Fruit fly (Drosophila melanogaster) whole organism, embryonic: ENCODE results near the gene CG14818.
A peak's percentile ranks its signal among the peaks of the same experiment; 100 is the strongest.

Experiments used
- Awh ChIP-seq: fragments of 200-800 bp; sonication (Bioruptor generic); IDR thresholded peaks from 2 replicates; pipeline ENCODE4, ENCODE4 v1.3.6; 2022; ENCODE audit warnings: missing biosample characterization, missing genetic modification characterization
- Blimp-1 ChIP-seq: fragments of 200-800 bp; sonication (Bioruptor generic); optimal IDR thresholded peaks from 3 replicates; lab custom pipeline; 2018; ENCODE audit warnings: missing biosample characterization, missing genetic modification characterization, mild to moderate bottlenecking, moderate library complexity, missing genetic modification reagents
- CG10274 ChIP-seq: fragments of 200-800 bp; sonication (Bioruptor generic); optimal IDR thresholded peaks from 3 replicates; lab custom pipeline; 2017; ENCODE audit warnings: missing biosample characterization, mild to moderate bottlenecking, missing genetic modification characterization
- CG10321 ChIP-seq: fragments of 200-800 bp; sonication (Bioruptor generic); IDR thresholded peaks from 2 replicates; pipeline ENCODE4 v1.3.6; 2022; ENCODE audit warnings: missing biosample characterization, missing genetic modification characterization
- CG11398 ChIP-seq: fragments of 200-800 bp; sonication (Bioruptor generic); optimal IDR thresholded peaks from 2 replicates; lab custom pipeline; 2016; ENCODE audit warnings: missing biosample characterization, missing genetic modification characterization
- CG1603 ChIP-seq: fragments of 200-800 bp; sonication (Bioruptor generic); optimal IDR thresholded peaks from 2 replicates; lab custom pipeline; 2019; ENCODE audit warnings: missing biosample characterization, mild to moderate bottlenecking, missing genetic modification characterization, moderate library complexity
- CG2712 ChIP-seq: fragments of 200-800 bp; optimal IDR thresholded peaks from 3 replicates; lab custom pipeline; 2019; ENCODE audit warnings: missing biosample characterization, mild to moderate bottlenecking, missing genetic modification characterization, moderate library complexity
- CG32532 ChIP-seq: fragments of 200-800 bp; sonication (Bioruptor generic); IDR thresholded peaks from 2 replicates; pipeline ENCODE4 v1.3.6; 2022; ENCODE audit warnings: missing biosample characterization, missing genetic modification characterization
- CG33213 ChIP-seq: fragments of 200-800 bp; sonication (Bioruptor generic); optimal IDR thresholded peaks from 3 replicates; lab custom pipeline; 2016; ENCODE audit warnings: missing biosample characterization, missing genetic modification characterization
- CG34422 ChIP-seq: fragments of 200-800 bp; sonication (Bioruptor generic); IDR thresholded peaks from 3 replicates; pipeline ENCODE4 v1.3.6; 2022; ENCODE audit warnings: missing biosample characterization, missing genetic modification characterization
- CG3838 ChIP-seq: fragments of 200-800 bp; sonication (Bioruptor generic); optimal IDR thresholded peaks from 3 replicates; lab custom pipeline; 2016; ENCODE audit warnings: missing biosample characterization, missing genetic modification characterization
- CG3995 ChIP-seq: fragments of 200-800 bp; sonication (Bioruptor generic); optimal IDR thresholded peaks from 3 replicates; lab custom pipeline; 2016; ENCODE audit warnings: missing biosample characterization, missing genetic modification characterization
- CG4617 ChIP-seq: fragments of 200-800 bp; sonication (Bioruptor generic); optimal IDR thresholded peaks from 3 replicates; lab custom pipeline; 2016; ENCODE audit warnings: missing biosample characterization, missing genetic modification characterization, borderline replicate concordance
- CG4730 ChIP-seq: fragments of 200-800 bp; sonication (Bioruptor generic); IDR thresholded peaks from 2 replicates; pipeline ENCODE4 v1.3.6; 2022; ENCODE audit warnings: missing biosample characterization, missing genetic modification characterization
- CG7271 ChIP-seq: fragments of 200-800 bp; sonication (Bioruptor generic); optimal IDR thresholded peaks from 2 replicates; lab custom pipeline; 2018; ENCODE audit warnings: missing biosample characterization, mild to moderate bottlenecking, missing genetic modification characterization, moderate library complexity
- CG7786 ChIP-seq: fragments of 200-800 bp; sonication (Bioruptor generic); optimal IDR thresholded peaks from 2 replicates; lab custom pipeline; 2016; ENCODE audit warnings: missing biosample characterization, missing genetic modification characterization
- CG9609 ChIP-seq: fragments of 200-800 bp; sonication (Bioruptor generic); optimal IDR thresholded peaks from 3 replicates; lab custom pipeline; 2016; ENCODE audit warnings: missing biosample characterization, missing genetic modification characterization
- Dek ChIP-seq: fragments of 200-800 bp; sonication (Bioruptor generic); optimal IDR thresholded peaks from 3 replicates; lab custom pipeline; 2019; ENCODE audit warnings: missing biosample characterization, mild to moderate bottlenecking, missing genetic modification characterization, moderate library complexity
- Dref ChIP-seq: fragments of 200-800 bp; sonication (Bioruptor generic); IDR thresholded peaks from 2 replicates; pipeline ENCODE4 v1.3.6; 2022; ENCODE audit warnings: missing biosample characterization, missing genetic modification characterization
- ERR ChIP-seq: fragments of 200-800 bp; sonication (Bioruptor generic); optimal IDR thresholded peaks from 2 replicates; lab custom pipeline; 2016; ENCODE audit warnings: missing biosample characterization, missing genetic modification characterization
- Fer1 ChIP-seq: fragments of 200-800 bp; sonication (Bioruptor generic); optimal IDR thresholded peaks from 2 replicates; lab custom pipeline; 2017; ENCODE audit warnings: missing biosample characterization, mild to moderate bottlenecking, missing genetic modification characterization
- GATAe ChIP-seq: fragments of 200-800 bp; sonication (Bioruptor generic); conservative IDR thresholded peaks from 2 replicates; pipeline ENCODE4 v1.3.6; 2022; ENCODE audit warnings: missing biosample characterization, missing genetic modification characterization
- Hmr ChIP-seq: fragments of 200-800 bp; sonication (Bioruptor generic); optimal IDR thresholded peaks from 3 replicates; lab custom pipeline; 2017; ENCODE audit warnings: mild to moderate bottlenecking, missing biosample characterization, missing genetic modification reagents, missing genetic modification characterization
- Hr78 ChIP-seq, 2 experiments: fragments of 200-800 bp in 1 of 2; fragments of >200 bp in 1 of 2; sonication (Bioruptor generic) in 1 of 2; optimal IDR thresholded peaks; 2 replicates each; lab custom pipeline; 2017 to 2019; ENCODE audit warnings: missing biosample characterization in 2 of 2, missing genetic modification characterization in 2 of 2, mild to moderate bottlenecking in 1 of 2, moderate library complexity in 1 of 2
- Lpt ChIP-seq: fragments of >200 bp; optimal IDR thresholded peaks from 2 replicates; lab custom pipeline; 2018; ENCODE audit warnings: missing biosample characterization, missing genetic modification characterization
- MESR4 ChIP-seq: fragments of 200-800 bp; sonication (Bioruptor generic); optimal IDR thresholded peaks from 2 replicates; lab custom pipeline; 2018; ENCODE audit warnings: missing biosample characterization, mild to moderate bottlenecking, missing genetic modification characterization, moderate library complexity
- Myb ChIP-seq: fragments of 200-800 bp; sonication (Bioruptor generic); optimal IDR thresholded peaks from 2 replicates; lab custom pipeline; 2016; ENCODE audit warnings: missing biosample characterization, missing genetic modification characterization
- Optix ChIP-seq: fragments of 200-800 bp; sonication (Bioruptor generic); IDR thresholded peaks from 3 replicates; pipeline ENCODE4 v1.3.6; 2022; ENCODE audit warnings: missing biosample characterization, missing genetic modification characterization
- Ptx1 ChIP-seq: fragments of 200-800 bp; sonication (Bioruptor generic); IDR thresholded peaks from 2 replicates; pipeline ENCODE4 v1.3.6; 2022; ENCODE audit warnings: missing biosample characterization, missing genetic modification characterization
- Rfx ChIP-seq: fragments of 200-800 bp; sonication (Bioruptor generic); IDR thresholded peaks from 2 replicates; pipeline ENCODE4 v1.3.6; 2022; ENCODE audit warnings: missing biosample characterization, missing genetic modification characterization
- Sry-β ChIP-seq: fragments of 200-800 bp; sonication (Bioruptor generic); optimal IDR thresholded peaks from 2 replicates; lab custom pipeline; 2018; ENCODE audit warnings: missing biosample characterization, mild to moderate bottlenecking, missing genetic modification characterization, moderate library complexity
- ara ChIP-seq: fragments of 200-800 bp; sonication (Bioruptor generic); IDR thresholded peaks from 2 replicates; pipeline ENCODE4 v1.3.6; 2022; ENCODE audit warnings: missing biosample characterization, missing genetic modification characterization
- ash1 ChIP-seq: fragments of 200-800 bp; sonication (Bioruptor generic); optimal IDR thresholded peaks from 2 replicates; lab custom pipeline; 2018; ENCODE audit warnings: missing biosample characterization, mild to moderate bottlenecking, missing genetic modification characterization
- cad ChIP-seq: fragments of >200 bp; optimal IDR thresholded peaks from 2 replicates; lab custom pipeline; 2017; ENCODE audit warnings: missing biosample characterization, missing genetic modification characterization
- dmrt11E ChIP-seq: fragments of 200-800 bp; sonication (Bioruptor generic); optimal IDR thresholded peaks from 3 replicates; lab custom pipeline; 2018; ENCODE audit warnings: missing biosample characterization, mild to moderate bottlenecking, missing genetic modification characterization, moderate library complexity
- esg ChIP-seq: fragments of 200-800 bp; sonication (Bioruptor generic); conservative IDR thresholded peaks from 2 replicates; pipeline ENCODE4 v1.3.6; 2022; ENCODE audit warnings: missing biosample characterization, missing genetic modification characterization
- fd3F ChIP-seq: fragments of 200-800 bp; sonication (Bioruptor generic); optimal IDR thresholded peaks from 2 replicates; lab custom pipeline; 2018; ENCODE audit warnings: missing biosample characterization, mild to moderate bottlenecking, missing genetic modification characterization, moderate library complexity
- grau ChIP-seq: fragments of 200-800 bp; optimal IDR thresholded peaks from 3 replicates; lab custom pipeline; 2019; ENCODE audit warnings: missing biosample characterization, mild to moderate bottlenecking, missing genetic modification characterization, moderate library complexity
- h ChIP-seq: fragments of >200 bp; optimal IDR thresholded peaks from 2 replicates; lab custom pipeline; 2017
- ind ChIP-seq: fragments of 200-800 bp; sonication (Bioruptor generic); optimal IDR thresholded peaks from 3 replicates; lab custom pipeline; 2016; ENCODE audit warnings: missing biosample characterization, missing genetic modification characterization
- klu ChIP-seq: fragments of 200-800 bp; sonication (Bioruptor generic); IDR thresholded peaks from 2 replicates; pipeline ENCODE4 v1.3.6; 2022; ENCODE audit warnings: missing biosample characterization, missing genetic modification characterization
- nmo ChIP-seq: fragments of 200-800 bp; sonication (Bioruptor generic); optimal IDR thresholded peaks from 2 replicates; lab custom pipeline; 2018; ENCODE audit warnings: missing biosample characterization, mild to moderate bottlenecking, missing genetic modification characterization, moderate library complexity
- pita ChIP-seq: fragments of 200-800 bp; sonication (Bioruptor generic); optimal IDR thresholded peaks from 2 replicates; lab custom pipeline; 2017; ENCODE audit warnings: missing biosample characterization, mild to moderate bottlenecking, missing genetic modification characterization
- sens ChIP-seq: fragments of 200-800 bp; sonication (Bioruptor generic); peaks from one replicate; lab custom pipeline; 2016; ENCODE audit warnings: missing biosample characterization, missing genetic modification characterization
- sim ChIP-seq: fragments of 200-800 bp; sonication (Bioruptor generic); IDR thresholded peaks from 2 replicates; pipeline ENCODE4 v1.3.6; 2022; ENCODE audit warnings: missing biosample characterization, missing genetic modification characterization
- sima ChIP-seq: fragments of 200-800 bp; sonication (Bioruptor generic); optimal IDR thresholded peaks from 2 replicates; lab custom pipeline; 2016; ENCODE audit warnings: missing biosample characterization, missing genetic modification characterization
- sqz ChIP-seq: fragments of 200-800 bp; sonication (Bioruptor generic); optimal IDR thresholded peaks from 3 replicates; lab custom pipeline; 2018; ENCODE audit warnings: missing biosample characterization, mild to moderate bottlenecking, missing genetic modification characterization
- ssp ChIP-seq: fragments of 200-800 bp; sonication (Bioruptor generic); IDR thresholded peaks from 2 replicates; pipeline ENCODE4 v1.3.6; 2022; ENCODE audit warnings: missing biosample characterization, missing genetic modification characterization
- tin ChIP-seq: fragments of 200-800 bp; sonication (Bioruptor generic); optimal IDR thresholded peaks from 3 replicates; lab custom pipeline; 2016; ENCODE audit warnings: missing biosample characterization, missing genetic modification characterization
- tup ChIP-seq: fragments of 200-800 bp; sonication (Bioruptor generic); optimal IDR thresholded peaks from 2 replicates; lab custom pipeline; 2016; ENCODE audit warnings: missing biosample characterization, mild to moderate bottlenecking, missing genetic modification characterization, moderate library complexity
- vfl ChIP-seq: fragments of 200-800 bp; sonication (Bioruptor generic); optimal IDR thresholded peaks from 2 replicates; lab custom pipeline; 2016; ENCODE audit warnings: missing biosample characterization, missing genetic modification characterization

Gene CG14818

DNA sequence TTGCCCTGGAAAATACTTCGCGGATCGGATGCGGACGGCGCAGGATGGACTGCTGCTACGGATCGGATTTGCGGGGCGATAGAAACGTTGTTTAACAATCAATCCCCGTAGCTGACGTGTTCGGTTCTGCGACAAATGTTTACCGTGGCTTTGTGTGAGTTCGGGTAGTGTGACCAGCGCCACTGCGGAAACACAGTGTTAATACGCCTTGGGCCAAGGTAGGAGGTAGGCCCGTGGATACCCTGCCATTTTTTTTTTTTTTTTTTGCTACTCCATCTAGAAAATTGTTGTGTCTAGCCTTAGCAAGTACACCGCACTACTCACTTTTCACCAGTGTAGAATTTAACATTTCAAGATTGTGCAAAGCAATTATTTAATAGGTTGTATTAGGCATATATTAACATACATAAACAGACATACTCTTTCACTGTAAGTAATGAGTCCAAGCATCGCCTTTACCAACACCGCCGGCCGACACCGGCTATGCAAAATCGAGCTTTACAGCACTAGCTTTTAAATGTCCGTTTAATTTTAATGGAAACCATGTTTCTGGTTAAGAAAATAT, 17.9 kb downstream of the CG14818 start, which contains the start of gene deltaCOP (continued):
- TF ChIP-seq CG7786 (GFP tag; lab: Kevin White, UChicago), result peak; percentile 93
- TF ChIP-seq ind (GFP tag; lab: Kevin White, UChicago), result peak; percentile 90
- no peak for TF ChIP-seq ara (GFP tag; lab: Robert Waterston, UW)
- no peak for TF ChIP-seq ash1 (GFP tag; lab: Kevin White, UChicago)
- peak; percentile 86 for TF ChIP-seq Hmr (GFP tag; lab: Kevin White, UChicago)
- peak; percentile 62 for TF ChIP-seq fd3F (GFP tag; lab: Kevin White, UChicago)
- no peak for TF ChIP-seq Lpt (GFP tag; lab: Kevin White, UChicago)
- peak; percentile 74 for TF ChIP-seq CG2712 (tag; lab: Kevin White, UChicago)
- no peak for TF ChIP-seq sim
- TF ChIP-seq pita, result no peak
- TF ChIP-seq CG3995, result peak; percentile 52
- TF ChIP-seq CG7271, result peak; percentile 3
- peak in 1 of 2 experiments; percentile 2 for TF ChIP-seq Hr78 (GFP tag; optimal IDR thresholded peaks at IDR 0.05; lab: Kevin White, UChicago)
- TF ChIP-seq esg, result peak; percentile 82
- TF ChIP-seq ssp, result peak; percentile 74
- peak; percentile 54 for TF ChIP-seq CG10274 (GFP tag; lab: Kevin White, UChicago)
- peak; percentile 78 for TF ChIP-seq Fer1
- peak; percentile 49 for TF ChIP-seq CG3838 (GFP tag; lab: Kevin White, UChicago)
- TF ChIP-seq dmrt11E, result peak; percentile 66
- no peak for TF ChIP-seq Sry-β (GFP tag; lab: Kevin White, UChicago)
- peak; percentile 74 for TF ChIP-seq Dek (tag; lab: Kevin White, UChicago)
- peak; percentile 90 for TF ChIP-seq CG33213
- no peak for TF ChIP-seq cad
- peak; percentile 87 for TF ChIP-seq CG32532 (GFP tag; lab: Robert Waterston, UW)
- TF ChIP-seq MESR4 (GFP tag; lab: Kevin White, UChicago), result peak; percentile 76
- no peak for TF ChIP-seq sima (GFP tag; lab: Kevin White, UChicago)
- TF ChIP-seq CG10321 (GFP tag; lab: Robert Waterston, UW), result no peak
- peak; percentile 91 for TF ChIP-seq Ptx1 (GFP tag; lab: Robert Waterston, UW)
- TF ChIP-seq CG4730, result peak; percentile 69
- TF ChIP-seq tin (GFP tag; lab: Kevin White, UChicago), result peak; percentile 87
- peak; percentile 85 for TF ChIP-seq klu (GFP tag; lab: Robert Waterston, UW)
- 0 out of 2 replicates have a peak, but pooled peaks have one; percentile 26 for TF ChIP-seq Dref
- peak; percentile 95 for TF ChIP-seq CG9609
- TF ChIP-seq h (lab: Kevin White, UChicago), result no peak
- TF ChIP-seq CG34422 (GFP tag; lab: Robert Waterston, UW), result peak; percentile 85; the same call in 2 of the 3 replicates
- peak; percentile 67 for TF ChIP-seq Awh (GFP tag; lab: Robert Waterston, UW)
- TF ChIP-seq ERR (GFP tag; lab: Kevin White, UChicago), result peak; percentile 81
- TF ChIP-seq Myb (GFP tag; lab: Kevin White, UChicago), result peak; percentile 92
- TF ChIP-seq grau, result peak; percentile 83
- no peak; the same call in 1 of the 2 replicates for TF ChIP-seq GATAe (GFP tag; lab: Robert Waterston, UW)
- TF ChIP-seq sens, result peak; percentile 98
- TF ChIP-seq tup, result peak; percentile 61
- TF ChIP-seq CG11398 (GFP tag; lab: Kevin White, UChicago), result peak; percentile 86
- peak; percentile 79 for TF ChIP-seq nmo (GFP tag; lab: Kevin White, UChicago)
- TF ChIP-seq Optix (GFP tag; lab: Robert Waterston, UW), result peak; percentile 87
- TF ChIP-seq CG1603 (tag; lab: Kevin White, UChicago), result no peak
- TF ChIP-seq CG4617 (GFP tag; lab: Kevin White, UChicago), result peak; percentile 78
- TF ChIP-seq Rfx, result peak; percentile 89
- TF ChIP-seq vfl (GFP tag; lab: Kevin White, UChicago), result peak; percentile 78
- TF ChIP-seq Blimp-1 (GFP tag; lab: Kevin White, UChicago), result peak; percentile 58
- no peak for TF ChIP-seq sqz (GFP tag; lab: Kevin White, UChicago)
